Worm (Caenorhabditis elegans) whole organism, L4 larva: ENCODE data around the gene B0361.14.

ENCODE experiments used
- D1046.2 ChIP-seq: fragments of 200-800 bp; sonication (Bioruptor generic); IDR thresholded peaks from 2 replicates; pipeline ENCODE4 v1.3.6; 2022; ENCODE audit warnings: missing genetic modification characterization, missing compliant biosample characterization
- ZK546.5 ChIP-seq, 2 experiments: sonication (generic microtip); optimal IDR thresholded peaks; 2 replicates each; lab custom pipeline; 2017; ENCODE audit warnings: missing biosample characterization in 2 of 2, missing genetic modification characterization in 2 of 2
- egl-27 ChIP-seq: sonication (generic microtip); optimal IDR thresholded peaks from 3 replicates; lab custom pipeline; 2017; ENCODE audit warnings: missing biosample characterization, missing genetic modification reagents, missing genetic modification characterization
- mdl-1 ChIP-seq, 2 experiments: fragments of 150-350 bp in 1 of 2; sonication (generic microtip) in 1 of 2; optimal IDR thresholded peaks; 2 replicates each; lab custom pipeline; 2014 to 2017; ENCODE audit warnings: missing biosample characterization in 2 of 2, missing genetic modification characterization in 2 of 2
- skn-1 ChIP-seq: fragments of 150-350 bp; optimal IDR thresholded peaks from 2 replicates; lab custom pipeline; 2014; ENCODE audit warnings: missing biosample characterization, missing genetic modification characterization

- TF ChIP-seq mdl-1 (tag; optimal IDR thresholded peaks at IDR 0.05; lab: Kevin White, UChicago) = no peak
- no peak for TF ChIP-seq skn-1 (tag; lab: Kevin White, UChicago)
- TF ChIP-seq egl-27 (tag; lab: Kevin White, UChicago) = no peak
- TF ChIP-seq ZK546.5 (tag; optimal IDR thresholded peaks at IDR 0.05; lab: Kevin White, UChicago) = no peak
- TF ChIP-seq D1046.2 (GFP tag; lab: Robert Waterston, UW) = no peak
Measured at ce11 chrIII:7290462-7290861, 8.9 kb downstream of the B0361.14 start, which contains the start of gene algn-11.
